Worm (Caenorhabditis elegans) whole organism, late embryonic: ENCODE data around the gene C30H6.5.

Experiments
- C08G9.2 ChIP-seq: sonication (generic microtip); optimal IDR thresholded peaks from 2 replicates; lab custom pipeline; 2016; ENCODE audit warnings: mild to moderate bottlenecking, missing genetic modification characterization, moderate library complexity, missing compliant biosample characterization
- C38D4.7 ChIP-seq: fragments of 200-800 bp; sonication (Bioruptor generic); optimal IDR thresholded peaks from 2 replicates; lab custom pipeline; 2018; ENCODE audit warnings: mild to moderate bottlenecking, missing genetic modification characterization, moderate library complexity, missing compliant biosample characterization
- F13H6.1 ChIP-seq: sonication (generic microtip); optimal IDR thresholded peaks from 2 replicates; lab custom pipeline; 2016; ENCODE audit warnings: missing genetic modification characterization, missing compliant biosample characterization
- K09A11.1 ChIP-seq: sonication (generic microtip); optimal IDR thresholded peaks from 2 replicates; lab custom pipeline; 2017; ENCODE audit warnings: antibody characterized with exemption, mild to moderate bottlenecking, missing genetic modification characterization, missing compliant biosample characterization; ENCODE audit not compliant: insufficient read depth
- ahr-1 ChIP-seq: sonication (generic microtip); optimal IDR thresholded peaks from 2 replicates; lab custom pipeline; 2016; ENCODE audit warnings: missing genetic modification characterization, missing compliant biosample characterization
- ama-1 ChIP-seq: fragments of 150-350 bp; optimal IDR thresholded peaks from 2 replicates; lab custom pipeline; 2014
- ceh-14 ChIP-seq: sonication (generic microtip); optimal IDR thresholded peaks from 2 replicates; lab custom pipeline; 2016; ENCODE audit warnings: missing genotype, missing genetic modification characterization, missing compliant biosample characterization
- ceh-18 ChIP-seq: sonication (generic microtip); optimal IDR thresholded peaks from 2 replicates; lab custom pipeline; 2016; ENCODE audit warnings: missing genetic modification characterization, missing compliant biosample characterization
- ceh-22 ChIP-seq: sonication (generic microtip); optimal IDR thresholded peaks from 2 replicates; lab custom pipeline; 2017; ENCODE audit warnings: missing biosample characterization, missing genetic modification characterization
- ceh-24 ChIP-seq: sonication (generic microtip); optimal IDR thresholded peaks from 2 replicates; lab custom pipeline; 2016; ENCODE audit warnings: mild to moderate bottlenecking, missing genetic modification characterization, missing compliant biosample characterization
- ceh-30 ChIP-seq: fragments of 150-350 bp; optimal IDR thresholded peaks from 2 replicates; lab custom pipeline; 2014; ENCODE audit warnings: missing biosample characterization, missing genetic modification characterization
- ceh-31 ChIP-seq: sonication (generic microtip); optimal IDR thresholded peaks from 2 replicates; lab custom pipeline; 2016; ENCODE audit warnings: missing genetic modification characterization, missing compliant biosample characterization
- ceh-45 ChIP-seq: fragments of 200-800 bp; sonication (Bioruptor generic); IDR thresholded peaks from 2 replicates; pipeline ENCODE4 v1.3.6; 2022; ENCODE audit warnings: missing genetic modification reagents, missing genetic modification characterization, missing compliant biosample characterization
- ceh-48 ChIP-seq: sonication (generic microtip); optimal IDR thresholded peaks from 2 replicates; lab custom pipeline; 2016; ENCODE audit warnings: missing genetic modification characterization, inconsistent platforms, missing compliant biosample characterization
- ceh-6 ChIP-seq: fragments of 200-800 bp; sonication (Bioruptor generic); optimal IDR thresholded peaks from 2 replicates; lab custom pipeline; 2018; ENCODE audit warnings: mild to moderate bottlenecking, missing genetic modification characterization, missing compliant biosample characterization
- che-1 ChIP-seq: sonication (generic microtip); optimal IDR thresholded peaks from 2 replicates; lab custom pipeline; 2016; ENCODE audit warnings: mild to moderate bottlenecking, missing genetic modification characterization, missing compliant biosample characterization
- dmd-4 ChIP-seq: sonication (generic microtip); optimal IDR thresholded peaks from 2 replicates; lab custom pipeline; 2016; ENCODE audit warnings: borderline replicate concordance, missing genetic modification characterization, missing compliant biosample characterization
- elt-4 ChIP-seq: sonication (generic microtip); optimal IDR thresholded peaks from 2 replicates; lab custom pipeline; 2016; ENCODE audit warnings: missing genetic modification characterization, missing compliant biosample characterization
- ets-4 ChIP-seq: sonication (generic microtip); optimal IDR thresholded peaks from 2 replicates; lab custom pipeline; 2016; ENCODE audit warnings: missing genetic modification characterization, missing compliant biosample characterization
- fax-1 ChIP-seq: sonication (generic microtip); optimal IDR thresholded peaks from 2 replicates; lab custom pipeline; 2016; ENCODE audit warnings: missing genotype, missing genetic modification characterization, missing compliant biosample characterization
- fkh-10 ChIP-seq: fragments of 150-350 bp; optimal IDR thresholded peaks from 2 replicates; lab custom pipeline; 2014; ENCODE audit warnings: missing biosample characterization, missing genetic modification reagents, missing genetic modification characterization
- fkh-6 ChIP-seq: sonication (generic microtip); optimal IDR thresholded peaks from 2 replicates; lab custom pipeline; 2016; ENCODE audit warnings: missing genetic modification characterization, missing compliant biosample characterization
- gmeb-2 ChIP-seq: sonication (generic microtip); optimal IDR thresholded peaks from 2 replicates; lab custom pipeline; 2016; ENCODE audit warnings: missing genetic modification characterization, inconsistent platforms, missing compliant biosample characterization
- hlh-15 ChIP-seq: sonication (generic microtip); optimal IDR thresholded peaks from 2 replicates; lab custom pipeline; 2016; ENCODE audit warnings: missing genetic modification characterization, missing compliant biosample characterization
- hlh-30 ChIP-seq: sonication (generic microtip); optimal IDR thresholded peaks from 2 replicates; lab custom pipeline; 2017; ENCODE audit warnings: antibody characterized with exemption, missing genetic modification characterization, missing compliant biosample characterization; ENCODE audit not compliant: insufficient read depth
- hlh-6 ChIP-seq: sonication (generic microtip); optimal IDR thresholded peaks from 2 replicates; lab custom pipeline; 2016; ENCODE audit warnings: missing genotype, missing genetic modification characterization, missing compliant biosample characterization
- madf-2 ChIP-seq: sonication (generic microtip); optimal IDR thresholded peaks from 2 replicates; lab custom pipeline; 2017; ENCODE audit warnings: missing genetic modification characterization, missing compliant biosample characterization
- mec-3 ChIP-seq: sonication (generic microtip); optimal IDR thresholded peaks from 2 replicates; lab custom pipeline; 2016; ENCODE audit warnings: borderline replicate concordance, missing genetic modification characterization, missing compliant biosample characterization
- nfya-1 ChIP-seq: sonication (generic microtip); optimal IDR thresholded peaks from 2 replicates; lab custom pipeline; 2017; ENCODE audit warnings: missing genetic modification characterization, mild to moderate bottlenecking, missing compliant biosample characterization, antibody characterized with exemption, moderate library complexity
- nhr-11 ChIP-seq: fragments of 150-350 bp; optimal IDR thresholded peaks from 2 replicates; lab custom pipeline; 2014; ENCODE audit warnings: missing biosample characterization, missing genetic modification characterization
- pha-2 ChIP-seq: sonication (generic microtip); optimal IDR thresholded peaks from 2 replicates; lab custom pipeline; 2017; ENCODE audit warnings: mild to moderate bottlenecking, missing genetic modification characterization, missing compliant biosample characterization
- pqm-1 ChIP-seq: sonication (generic microtip); optimal IDR thresholded peaks from 2 replicates; lab custom pipeline; 2016; ENCODE audit warnings: missing genetic modification characterization, missing compliant biosample characterization
- ref-2 ChIP-seq: sonication (generic microtip); optimal IDR thresholded peaks from 2 replicates; lab custom pipeline; 2016; ENCODE audit warnings: missing genetic modification characterization, missing compliant biosample characterization
- sdc-2 ChIP-seq: sonication (generic microtip); optimal IDR thresholded peaks from 2 replicates; lab custom pipeline; 2016; ENCODE audit warnings: missing genotype, missing genetic modification characterization, missing compliant biosample characterization
- sox-2 ChIP-seq: fragments of 200-800 bp; sonication (Bioruptor generic); IDR thresholded peaks from 2 replicates; pipeline ENCODE4 v1.3.6; 2022; ENCODE audit warnings: missing genetic modification reagents, missing genetic modification characterization, missing compliant biosample characterization
- sox-4 ChIP-seq: sonication (generic microtip); optimal IDR thresholded peaks from 2 replicates; lab custom pipeline; 2017; ENCODE audit warnings: mild to moderate bottlenecking, missing genetic modification characterization, inconsistent platforms, missing compliant biosample characterization
- syd-9 ChIP-seq: sonication (generic microtip); optimal IDR thresholded peaks from 2 replicates; lab custom pipeline; 2016; ENCODE audit warnings: mild to moderate bottlenecking, missing genetic modification characterization, moderate library complexity, missing compliant biosample characterization
- tbx-7 ChIP-seq: sonication (generic microtip); optimal IDR thresholded peaks from 2 replicates; lab custom pipeline; 2016; ENCODE audit warnings: missing genotype, missing genetic modification characterization, missing compliant biosample characterization
- ttx-3 ChIP-seq: sonication (generic microtip); optimal IDR thresholded peaks from 2 replicates; lab custom pipeline; 2016; ENCODE audit warnings: missing genetic modification reagents, missing genetic modification characterization, missing compliant biosample characterization
- unc-3 ChIP-seq, 2 experiments: fragments of 200-800 bp in 1 of 2; sonication (Bioruptor generic) in 1 of 2; sonication (generic microtip) in 1 of 2; conservative IDR thresholded peaks in 1 of 2; optimal IDR thresholded peaks in 1 of 2; 2 replicates each; pipeline versions ENCODE4 v1.3.6 to Lab custom; 2016 to 2022; ENCODE audit warnings: missing compliant biosample characterization in 2 of 2, missing genetic modification characterization in 2 of 2, missing genetic modification reagents in 1 of 2
- ztf-16 ChIP-seq: sonication (generic microtip); optimal IDR thresholded peaks from 2 replicates; lab custom pipeline; 2017; ENCODE audit warnings: missing genetic modification characterization, missing compliant biosample characterization

C30H6.5 gene

DNA sequence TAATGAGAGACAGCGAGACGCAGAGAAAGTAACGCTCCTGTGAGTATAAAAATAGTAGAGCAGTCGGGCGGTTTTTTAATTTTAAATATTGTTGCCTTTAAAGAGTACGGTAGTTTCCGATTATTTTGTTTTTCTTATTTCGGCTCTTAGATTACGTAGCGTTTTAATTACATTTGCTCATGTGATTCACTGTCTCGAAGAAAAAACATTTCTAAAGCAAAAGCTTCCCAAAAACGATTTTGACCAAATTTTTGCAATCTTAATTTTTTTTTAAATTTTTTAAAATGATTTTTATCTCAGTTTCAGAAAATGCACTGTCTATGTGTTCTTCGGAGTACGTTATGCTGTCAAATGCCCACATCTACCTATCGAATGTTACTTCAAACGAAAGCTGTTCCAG, 4.6 kb downstream of the C30H6.5 start, which contains the start of gene haf-1:
Gene haf-1 (plus strand): TSS at position 301 of the 400 bp plus-strand sequence.
- TF ChIP-seq ceh-14 (tag; lab: Kevin White, UChicago) = no peak
- no peak for TF ChIP-seq che-1 (tag; lab: Kevin White, UChicago)
- TF ChIP-seq hlh-6 (tag; lab: Kevin White, UChicago) = no peak
- TF ChIP-seq ahr-1 = no peak
- no peak for TF ChIP-seq pqm-1 (tag; lab: Kevin White, UChicago)
- no peak for TF ChIP-seq elt-4 (tag; lab: Kevin White, UChicago)
- TF ChIP-seq unc-3 (GFP tag; conservative IDR thresholded peaks at IDR 0.05; lab: Robert Waterston, UW) = no peak
- TF ChIP-seq unc-3 (tag; optimal IDR thresholded peaks at IDR 0.05; lab: Kevin White, UChicago) = no peak
- no peak for TF ChIP-seq hlh-30 (tag; lab: Kevin White, UChicago)
- TF ChIP-seq ceh-22 (tag; lab: Kevin White, UChicago) = no peak
- no peak for TF ChIP-seq sox-4 (tag; lab: Kevin White, UChicago)
- TF ChIP-seq F13H6.1 = no peak
- no peak for TF ChIP-seq ama-1 (lab: Kevin White, UChicago)
- no peak for TF ChIP-seq ceh-24
- no peak for TF ChIP-seq nhr-11
- no peak for TF ChIP-seq gmeb-2
- no peak for TF ChIP-seq hlh-15 (tag; lab: Kevin White, UChicago)
- no peak for TF ChIP-seq ztf-16 (tag; lab: Kevin White, UChicago)
- no peak for TF ChIP-seq ceh-31 (tag; lab: Kevin White, UChicago)
- no peak for TF ChIP-seq fax-1 (tag; lab: Kevin White, UChicago)
- no peak for TF ChIP-seq madf-2

DNA sequence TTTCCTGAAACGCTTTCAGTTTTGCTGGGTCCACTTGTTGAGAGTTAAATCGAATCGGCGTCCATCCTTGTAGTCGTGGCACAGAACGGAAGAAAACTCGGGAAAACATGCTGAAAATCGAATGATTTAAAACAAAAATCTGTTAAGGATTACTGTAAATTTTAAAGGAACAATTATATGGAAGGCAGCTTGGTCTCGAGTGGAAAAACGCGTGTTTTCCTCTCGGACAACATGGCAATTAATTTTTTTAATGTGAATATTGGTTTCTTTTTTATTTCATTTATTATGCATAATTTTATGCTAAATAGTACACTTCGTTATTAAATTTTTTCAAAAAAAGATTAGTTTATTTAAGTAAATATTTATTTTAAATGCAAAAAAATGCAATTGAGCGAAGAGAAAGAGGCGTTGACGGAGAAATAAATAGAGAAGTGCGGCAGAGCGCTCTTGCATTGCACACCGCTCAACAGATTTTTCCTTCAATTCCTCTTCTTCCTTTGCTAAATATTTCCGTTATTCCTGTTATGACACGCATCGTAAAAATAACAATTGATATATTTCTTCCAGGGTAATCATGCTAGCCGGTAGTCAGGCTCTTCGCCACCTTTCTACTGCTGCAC, 8.6 kb downstream of the C30H6.5 start, which contains the start of the genes C30H6.9 and dlat-2:
Gene C30H6.9 (minus strand): TSS at position 110 of the 620 bp plus-strand sequence.
Gene dlat-2 (plus strand): TSS at position 566 of the 620 bp plus-strand sequence.
- TF ChIP-seq ceh-31 (tag; lab: Kevin White, UChicago) (peak; percentile 31), hlh-15 (tag; lab: Kevin White, UChicago) (no peak)

DNA sequence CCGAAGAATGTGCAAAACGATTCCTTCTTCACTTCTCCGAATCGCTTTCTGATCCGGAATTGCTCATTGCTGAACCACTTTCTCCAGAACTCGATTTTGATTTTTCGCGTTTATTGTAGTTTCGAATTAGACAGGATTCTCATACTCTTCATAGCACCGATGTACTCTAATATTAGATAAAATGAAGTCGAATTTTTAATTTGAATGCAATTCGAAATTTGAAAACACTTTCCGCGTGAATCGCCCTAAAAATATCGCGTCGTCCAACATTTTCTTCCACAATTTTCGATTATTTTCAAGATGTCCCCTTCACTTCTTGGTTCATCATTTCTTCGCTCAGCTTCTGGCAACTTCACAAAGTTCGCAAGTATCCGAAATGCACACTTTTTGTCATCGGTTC, 10.5 kb downstream of the C30H6.5 start, which contains the start of gene C30H6.8:
Gene C30H6.8 (plus strand): TSS at position 301 of the 400 bp plus-strand sequence.
- TF ChIP-seq fkh-10 (GFP tag; lab: Kevin White, UChicago) (no peak), ceh-30 (tag; lab: Kevin White, UChicago) (no peak), K09A11.1 (no peak), fax-1 (tag; lab: Kevin White, UChicago) (no peak), ttx-3 (tag; lab: Kevin White, UChicago) (no peak), syd-9 (no peak), ets-4 (tag; lab: Kevin White, UChicago) (no peak), elt-4 (tag; lab: Kevin White, UChicago) (no peak), ceh-48 (no peak)

DNA sequence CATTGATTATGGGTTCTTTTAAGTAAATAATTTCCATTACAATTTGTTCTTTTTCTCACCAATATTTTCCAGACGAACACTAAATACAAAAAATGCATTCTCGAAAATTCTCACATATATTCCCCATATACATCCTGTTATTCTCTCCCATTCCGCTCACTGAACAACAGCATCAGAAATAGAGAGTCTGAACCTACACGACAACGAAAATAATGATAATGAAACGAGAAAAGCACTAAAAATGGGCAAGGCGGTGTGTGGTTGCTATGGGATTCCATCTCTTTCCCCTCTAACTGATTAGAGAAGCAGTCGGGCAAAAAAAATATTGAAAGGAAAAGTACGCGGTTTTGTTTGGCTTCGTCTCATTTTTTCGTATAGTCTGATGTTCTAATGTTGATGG, 11.5 kb downstream of the C30H6.5 start, which contains the start of gene C30H6.12:
Gene C30H6.12 (plus strand): TSS at position 301 of the 400 bp plus-strand sequence.
- TF ChIP-seq fkh-6 (tag; lab: Kevin White, UChicago) (no peak), ref-2 (tag; lab: Kevin White, UChicago) (no peak), ceh-6 (GFP tag; lab: Kevin White, UChicago) (no peak), sdc-2 (no peak), ceh-45 (GFP tag; lab: Robert Waterston, UW) (no peak), syd-9 (no peak), tbx-7 (tag; lab: Kevin White, UChicago) (no peak), ceh-24 (no peak), nfya-1 (no peak), sox-2 (no peak), mec-3 (tag; lab: Kevin White, UChicago) (no peak), C08G9.2 (tag; lab: Kevin White, UChicago) (no peak), ceh-18 (tag; lab: Kevin White, UChicago) (no peak), dmd-4 (tag; lab: Kevin White, UChicago) (no peak), C38D4.7 (no peak), pha-2 (no peak), ztf-16 (tag; lab: Kevin White, UChicago) (no peak), fkh-10 (GFP tag; lab: Kevin White, UChicago) (no peak)
- TF ChIP-seq, all 69 proteins: peak for 0
